Fruit fly (Drosophila melanogaster) whole organism, embryonic: Measurements from ENCODE around the gene CG11695.

Source experiments
- ATbp ChIP-seq: fragments of 200-800 bp; sonication (Bioruptor generic); optimal IDR thresholded peaks from 2 replicates; lab custom pipeline; 2017; ENCODE audit warnings: missing biosample characterization, mild to moderate bottlenecking, missing genetic modification characterization, missing genetic modification reagents
- Ada2b ChIP-seq: fragments of 200-800 bp; sonication (Bioruptor generic); IDR thresholded peaks from 2 replicates; pipeline ENCODE4 v1.3.6; 2022; ENCODE audit warnings: missing biosample characterization, missing genetic modification characterization
- CG10462 ChIP-seq: fragments of 200-800 bp; sonication (Bioruptor generic); optimal IDR thresholded peaks from 2 replicates; lab custom pipeline; 2016; ENCODE audit warnings: missing biosample characterization, missing genetic modification characterization
- CG12104 ChIP-seq: fragments of 200-800 bp; sonication (Bioruptor generic); optimal IDR thresholded peaks from 3 replicates; lab custom pipeline; 2016; ENCODE audit warnings: missing biosample characterization, missing genetic modification characterization
- CG12236 ChIP-seq: fragments of 200-800 bp; sonication (Bioruptor generic); optimal IDR thresholded peaks from 2 replicates; lab custom pipeline; 2016; ENCODE audit warnings: missing biosample characterization, missing genetic modification characterization
- CG13287 ChIP-seq: fragments of 200-800 bp; sonication (Bioruptor generic); IDR thresholded peaks from 2 replicates; pipeline ENCODE4 v1.3.6; 2022; ENCODE audit warnings: missing biosample characterization, missing genetic modification characterization; ENCODE audit not compliant: partially characterized antibody
- CG13775 ChIP-seq: fragments of 200-800 bp; sonication (Bioruptor generic); optimal IDR thresholded peaks from 3 replicates; lab custom pipeline; 2017; ENCODE audit warnings: missing biosample characterization, mild to moderate bottlenecking, missing genetic modification characterization
- CG13894 ChIP-seq: fragments of 200-800 bp; sonication (Bioruptor generic); optimal IDR thresholded peaks from 3 replicates; lab custom pipeline; 2018; ENCODE audit warnings: missing biosample characterization, mild to moderate bottlenecking, missing genetic modification characterization, moderate library complexity
- CG14441 ChIP-seq: fragments of 200-800 bp; sonication (Bioruptor generic); IDR thresholded peaks from 2 replicates; pipeline ENCODE4 v1.3.6; 2022; ENCODE audit warnings: missing biosample characterization, missing genetic modification characterization
- CG15601 ChIP-seq: fragments of 200-800 bp; sonication (Bioruptor generic); optimal IDR thresholded peaks from 3 replicates; lab custom pipeline; 2019; ENCODE audit warnings: missing biosample characterization, mild to moderate bottlenecking, missing genetic modification characterization, moderate library complexity
- CG17328 ChIP-seq: fragments of 200-800 bp; sonication (Bioruptor generic); IDR thresholded peaks from 2 replicates; pipeline ENCODE4 v1.3.6; 2022; ENCODE audit warnings: missing biosample characterization, missing genetic modification characterization
- CG1832 ChIP-seq: fragments of 200-800 bp; sonication (Bioruptor generic); optimal IDR thresholded peaks from 2 replicates; lab custom pipeline; 2017; ENCODE audit warnings: missing biosample characterization, mild to moderate bottlenecking, missing genetic modification characterization, inconsistent platforms
- CG18619 ChIP-seq: fragments of 200-800 bp; sonication (Bioruptor generic); optimal IDR thresholded peaks from 3 replicates; lab custom pipeline; 2017; ENCODE audit warnings: missing biosample characterization, mild to moderate bottlenecking, missing genetic modification characterization
- CG30431 ChIP-seq: fragments of 200-800 bp; sonication (Bioruptor generic); optimal IDR thresholded peaks from 2 replicates; lab custom pipeline; 2017; ENCODE audit warnings: missing biosample characterization, missing genetic modification characterization
- CG32767 ChIP-seq: fragments of 200-800 bp; sonication (Bioruptor generic); IDR thresholded peaks from 2 replicates; pipeline ENCODE4 v1.3.6; 2022; ENCODE audit warnings: missing biosample characterization, missing genetic modification characterization
- CG32772 ChIP-seq: fragments of 200-800 bp; sonication (Bioruptor generic); IDR thresholded peaks from 2 replicates; pipeline ENCODE4 v1.3.6; 2022; ENCODE audit warnings: missing biosample characterization, missing genetic modification characterization
- CG43689 ChIP-seq: fragments of 200-800 bp; sonication (Bioruptor generic); IDR thresholded peaks from 2 replicates; pipeline ENCODE4 v1.3.6; 2022; ENCODE audit warnings: missing biosample characterization, missing genetic modification characterization
- CG4617 ChIP-seq: fragments of 200-800 bp; sonication (Bioruptor generic); optimal IDR thresholded peaks from 3 replicates; lab custom pipeline; 2016; ENCODE audit warnings: missing biosample characterization, missing genetic modification characterization, borderline replicate concordance
- CG7928 ChIP-seq: fragments of 200-800 bp; sonication (Bioruptor generic); optimal IDR thresholded peaks from 2 replicates; lab custom pipeline; 2017; ENCODE audit warnings: missing biosample characterization, mild to moderate bottlenecking, missing genetic modification characterization
- CG8478 ChIP-seq: fragments of >200 bp; optimal IDR thresholded peaks from 2 replicates; lab custom pipeline; 2018
- CG9876 ChIP-seq: fragments of 200-800 bp; sonication (Bioruptor generic); optimal IDR thresholded peaks from 2 replicates; lab custom pipeline; 2016; ENCODE audit warnings: missing biosample characterization, missing genetic modification characterization
- CHES-1-like ChIP-seq: fragments of 200-800 bp; sonication (Bioruptor generic); optimal IDR thresholded peaks from 2 replicates; lab custom pipeline; 2016; ENCODE audit warnings: missing biosample characterization, missing genetic modification characterization
- CkIIα-i1 ChIP-seq: fragments of 200-800 bp; sonication (Bioruptor generic); IDR thresholded peaks from 2 replicates; pipeline ENCODE4 v1.3.6; 2022; ENCODE audit warnings: missing biosample characterization, missing genetic modification characterization
- Dbx ChIP-seq: fragments of 200-800 bp; sonication (Bioruptor generic); IDR thresholded peaks from 3 replicates; pipeline ENCODE4 v1.3.6; 2022; ENCODE audit warnings: missing biosample characterization, missing genetic modification characterization
- Dfd ChIP-seq, 2 experiments: fragments of >200 bp; optimal IDR thresholded peaks; 2 replicates each; lab custom pipeline; 2017; ENCODE audit warnings: missing biosample characterization in 2 of 2, missing genetic modification characterization in 2 of 2
- ERR ChIP-seq: fragments of 200-800 bp; sonication (Bioruptor generic); optimal IDR thresholded peaks from 2 replicates; lab custom pipeline; 2016; ENCODE audit warnings: missing biosample characterization, missing genetic modification characterization
- Gsc ChIP-seq: fragments of 200-800 bp; sonication (Bioruptor generic); IDR thresholded peaks from 2 replicates; pipeline ENCODE4 v1.3.6; 2022; ENCODE audit warnings: missing biosample characterization, missing genetic modification characterization
- Kr ChIP-seq: fragments of 200-800 bp; sonication (Bioruptor generic); optimal IDR thresholded peaks from 2 replicates; lab custom pipeline; 2017; ENCODE audit warnings: missing biosample characterization, mild to moderate bottlenecking, missing genetic modification characterization
- Nf-YA ChIP-seq: fragments of 200-800 bp; sonication (Bioruptor generic); IDR thresholded peaks from 2 replicates; pipeline ENCODE4 v1.3.6; 2022; ENCODE audit warnings: missing biosample characterization, missing genetic modification characterization
- NfI ChIP-seq: fragments of 200-800 bp; sonication (Bioruptor generic); optimal IDR thresholded peaks from 3 replicates; lab custom pipeline; 2018; ENCODE audit warnings: missing biosample characterization, mild to moderate bottlenecking, missing genetic modification characterization, moderate library complexity
- PHDP ChIP-seq: fragments of 200-800 bp; sonication (Bioruptor generic); optimal IDR thresholded peaks from 3 replicates; lab custom pipeline; 2018; ENCODE audit warnings: missing biosample characterization, mild to moderate bottlenecking, missing genetic modification characterization, moderate library complexity
- Ravus ChIP-seq: fragments of 200-800 bp; sonication (Bioruptor generic); IDR thresholded peaks from 2 replicates; pipeline ENCODE4 v1.3.6; 2022; ENCODE audit warnings: missing biosample characterization, missing genetic modification characterization
- Spps ChIP-seq: fragments of 200-800 bp; sonication (Bioruptor generic); optimal IDR thresholded peaks from 2 replicates; lab custom pipeline; 2018; ENCODE audit warnings: missing biosample characterization, mild to moderate bottlenecking, missing genetic modification characterization
- cato ChIP-seq: fragments of 200-800 bp; sonication (Bioruptor generic); optimal IDR thresholded peaks from 2 replicates; lab custom pipeline; 2016; ENCODE audit warnings: missing biosample characterization, missing genetic modification characterization, borderline replicate concordance
- croc ChIP-seq: fragments of 200-800 bp; sonication (Bioruptor generic); conservative IDR thresholded peaks from 3 replicates; pipeline ENCODE4 v1.3.6; 2022; ENCODE audit warnings: missing biosample characterization, missing genetic modification characterization
- dan ChIP-seq: fragments of 200-800 bp; sonication (Bioruptor generic); IDR thresholded peaks from 2 replicates; pipeline ENCODE4 v1.3.6; 2022; ENCODE audit warnings: missing biosample characterization, missing genetic modification characterization
- ewg ChIP-seq: fragments of 200-800 bp; sonication (Bioruptor generic); optimal IDR thresholded peaks from 3 replicates; lab custom pipeline; 2017; ENCODE audit warnings: mild to moderate bottlenecking, missing biosample characterization, missing genetic modification reagents, missing genetic modification characterization
- fd3F ChIP-seq: fragments of 200-800 bp; sonication (Bioruptor generic); optimal IDR thresholded peaks from 2 replicates; lab custom pipeline; 2018; ENCODE audit warnings: missing biosample characterization, mild to moderate bottlenecking, missing genetic modification characterization, moderate library complexity
- jigr1 ChIP-seq: fragments of 200-800 bp; sonication (Bioruptor generic); IDR thresholded peaks from 3 replicates; pipeline ENCODE4 v1.3.6; 2022; ENCODE audit warnings: missing biosample characterization, missing genetic modification characterization
- jumu ChIP-seq: fragments of 200-800 bp; sonication (Bioruptor generic); optimal IDR thresholded peaks from 3 replicates; lab custom pipeline; 2016; ENCODE audit warnings: missing biosample characterization, missing genetic modification characterization
- nerfin-1 ChIP-seq: fragments of 200-800 bp; sonication (Bioruptor generic); optimal IDR thresholded peaks from 3 replicates; lab custom pipeline; 2019; ENCODE audit warnings: missing biosample characterization, mild to moderate bottlenecking, missing genetic modification characterization, moderate library complexity
- nmo ChIP-seq: fragments of 200-800 bp; sonication (Bioruptor generic); optimal IDR thresholded peaks from 2 replicates; lab custom pipeline; 2018; ENCODE audit warnings: missing biosample characterization, mild to moderate bottlenecking, missing genetic modification characterization, moderate library complexity
- org-1 ChIP-seq: fragments of 200-800 bp; sonication (Bioruptor generic); optimal IDR thresholded peaks from 2 replicates; lab custom pipeline; 2017; ENCODE audit warnings: missing biosample characterization, missing genetic modification characterization
- repo ChIP-seq: fragments of 200-800 bp; sonication (Bioruptor generic); optimal IDR thresholded peaks from 2 replicates; lab custom pipeline; 2016; ENCODE audit warnings: missing biosample characterization, missing genetic modification characterization
- sc ChIP-seq, 3 experiments: fragments of >200 bp in 2 of 3; fragments of 200-800 bp in 1 of 3; sonication (Bioruptor generic) in 1 of 3; optimal IDR thresholded peaks; 2 replicates in 2 of 3; 3 replicates in 1 of 3; lab custom pipeline; 2017; ENCODE audit warnings: mild to moderate bottlenecking in 1 of 3, missing biosample characterization in 1 of 3, missing genetic modification characterization in 1 of 3, missing genetic modification reagents in 1 of 3
- shn ChIP-seq: fragments of 200-800 bp; sonication (Bioruptor generic); optimal IDR thresholded peaks from 3 replicates; lab custom pipeline; 2016; ENCODE audit warnings: missing biosample characterization, missing genetic modification characterization
- slp2 ChIP-seq: fragments of 200-800 bp; sonication (Bioruptor generic); optimal IDR thresholded peaks from 2 replicates; lab custom pipeline; 2016; ENCODE audit warnings: missing biosample characterization, missing genetic modification characterization
- tap ChIP-seq: fragments of 200-800 bp; optimal IDR thresholded peaks from 3 replicates; lab custom pipeline; 2019; ENCODE audit warnings: missing biosample characterization, mild to moderate bottlenecking, missing genetic modification characterization, moderate library complexity
- tin ChIP-seq: fragments of 200-800 bp; sonication (Bioruptor generic); optimal IDR thresholded peaks from 3 replicates; lab custom pipeline; 2016; ENCODE audit warnings: missing biosample characterization, missing genetic modification characterization
- vvl ChIP-seq: fragments of 200-800 bp; sonication (Bioruptor generic); IDR thresholded peaks from 2 replicates; pipeline ENCODE4 v1.3.6; 2022; ENCODE audit warnings: missing biosample characterization, missing genetic modification characterization

Gene CG11695

DNA sequence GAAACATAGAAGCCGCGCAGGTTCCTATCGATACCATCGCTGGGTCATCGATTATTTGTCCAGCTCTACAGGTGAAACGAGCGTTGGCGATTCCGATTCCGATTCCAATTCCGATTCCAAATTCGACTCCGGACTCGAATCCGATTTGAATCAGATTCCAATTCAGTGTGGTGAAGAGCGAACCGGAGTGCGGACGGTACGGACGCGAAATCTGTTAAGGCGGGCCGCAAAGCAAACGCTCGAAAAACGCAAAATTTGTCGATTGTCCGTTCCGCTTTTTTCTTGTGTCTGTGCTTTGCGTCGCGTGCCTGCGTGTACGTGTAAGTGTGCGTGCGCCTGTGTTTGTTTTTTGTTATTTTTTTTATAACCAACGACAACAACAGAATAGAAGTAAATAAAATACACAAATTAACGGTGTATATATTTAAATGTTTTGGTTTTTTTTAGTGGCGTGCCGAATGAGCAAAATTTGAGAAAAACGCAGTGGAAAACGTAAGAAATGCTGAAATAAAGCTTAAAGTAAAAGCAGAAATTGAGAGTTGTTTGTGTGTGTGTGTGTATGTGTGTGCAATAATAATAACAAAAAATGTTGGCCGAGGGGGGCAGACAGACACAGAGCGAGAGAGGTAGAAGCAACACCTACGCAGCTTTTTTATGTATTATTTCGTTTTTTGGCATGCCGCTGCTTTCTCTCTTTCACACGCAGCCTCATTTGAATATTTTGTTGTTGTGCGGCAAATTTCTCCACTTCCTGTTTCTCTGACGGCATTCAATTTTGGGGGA, 45.4 kb downstream of the CG11695 start, which contains the start of gene Ptp10D (continued):
- TF ChIP-seq CG17328 (GFP tag; lab: Robert Waterston, UW) (no peak), CG13894 (tag; lab: Kevin White, UChicago) (peak; percentile 65), CG14441 (GFP tag; lab: Robert Waterston, UW) (no peak), CG13775 (no peak), CG13287 (GFP tag; lab: Robert Waterston, UW) (peak; percentile 86), tin (GFP tag; lab: Kevin White, UChicago) (no peak), jumu (no peak), CG1832 (no peak), CHES-1-like (GFP tag; lab: Kevin White, UChicago) (no peak), CG12104 (GFP tag; lab: Kevin White, UChicago) (no peak), CG32767 (GFP tag; lab: Robert Waterston, UW) (no peak), CG8478 (lab: Kevin White, UChicago) (no peak), repo (GFP tag; lab: Kevin White, UChicago) (no peak), CG18619 (GFP tag; lab: Kevin White, UChicago) (no peak), CG10462 (GFP tag; lab: Kevin White, UChicago) (no peak), CG4617 (GFP tag; lab: Kevin White, UChicago) (no peak), org-1 (GFP tag; lab: Kevin White, UChicago) (no peak), CG9876 (GFP tag; lab: Kevin White, UChicago) (no peak), sc (optimal IDR thresholded peaks at IDR 0.05; lab: Kevin White, UChicago) (no peak), sc (GFP tag; optimal IDR thresholded peaks at IDR 0.05; lab: Kevin White, UChicago) (no peak), shn (GFP tag; lab: Kevin White, UChicago) (no peak), CG30431 (GFP tag; lab: Kevin White, UChicago) (no peak), CG12236 (GFP tag; lab: Kevin White, UChicago) (no peak), CG32772 (GFP tag; lab: Robert Waterston, UW) (no peak), croc (GFP tag; lab: Robert Waterston, UW) (no peak), CkIIα-i1 (GFP tag; lab: Robert Waterston, UW) (no peak), CG15601 (tag; lab: Kevin White, UChicago) (no peak), CG43689 (no peak), vvl (GFP tag; lab: Robert Waterston, UW) (peak; percentile 51), ewg (GFP tag; lab: Kevin White, UChicago) (peak; percentile 30), cato (GFP tag; lab: Kevin White, UChicago) (no peak), ERR (no peak), Dfd (GFP tag; optimal IDR thresholded peaks at IDR 0.05; lab: Kevin White, UChicago) (peak in 1 of 2 experiments; percentile 5), Nf-YA (GFP tag; lab: Robert Waterston, UW) (no peak), Ada2b (GFP tag; lab: Robert Waterston, UW) (no peak), PHDP (peak; percentile 11), NfI (peak; percentile 6), nerfin-1 (tag; lab: Kevin White, UChicago) (peak; percentile 16), tap (tag; lab: Kevin White, UChicago) (no peak), Gsc (GFP tag; lab: Robert Waterston, UW) (no peak), CG7928 (GFP tag; lab: Kevin White, UChicago) (no peak), ATbp (peak; percentile 8), Ravus (GFP tag; lab: Robert Waterston, UW) (no peak), Dbx (GFP tag; lab: Robert Waterston, UW) (peak; percentile 44; the same call in 1 of the 3 replicates), dan (GFP tag; lab: Robert Waterston, UW) (no peak), fd3F (GFP tag; lab: Kevin White, UChicago) (no peak), Spps (tag; lab: Kevin White, UChicago) (no peak), jigr1 (no peak), nmo (no peak), slp2 (no peak), Kr (GFP tag; lab: Kevin White, UChicago) (no peak)
